Worm (Caenorhabditis elegans) whole organism, dauer: ENCODE measurements around the gene T05A8.1.

Source experiments
- unc-62 ChIP-seq: sonication (generic microtip); optimal IDR thresholded peaks from 2 replicates; lab custom pipeline; 2017; ENCODE audit warnings: missing biosample characterization, missing genetic modification reagents, missing genetic modification characterization

T05A8.1 gene

DNA sequence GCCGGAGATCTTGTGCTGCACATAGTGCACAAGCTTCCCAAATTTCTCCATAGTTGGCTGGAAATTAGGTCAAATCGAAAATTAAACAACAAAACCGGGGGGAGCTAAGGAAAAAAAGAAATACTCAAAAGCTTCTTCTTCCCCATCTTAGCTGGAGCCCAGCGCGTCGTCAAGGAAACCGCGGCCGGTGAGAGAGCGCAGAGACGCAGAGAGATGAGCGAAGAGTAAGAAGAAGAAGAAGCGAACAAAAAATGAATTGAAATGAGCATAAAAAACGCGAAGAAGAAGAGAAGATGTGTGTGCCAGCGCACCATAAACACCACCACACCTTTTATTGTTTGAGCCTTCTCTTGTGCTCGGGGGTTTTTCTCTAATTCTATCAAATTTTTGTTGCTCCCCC, 25.4 kb upstream of the T05A8.1 start, which contains the start of gene wdr-31:
TSS of gene wdr-31 (minus strand) at position 101 of the 400 bp plus-strand sequence.
- TF ChIP-seq unc-62 (GFP tag; lab: Kevin White, UChicago), result no peak

DNA sequence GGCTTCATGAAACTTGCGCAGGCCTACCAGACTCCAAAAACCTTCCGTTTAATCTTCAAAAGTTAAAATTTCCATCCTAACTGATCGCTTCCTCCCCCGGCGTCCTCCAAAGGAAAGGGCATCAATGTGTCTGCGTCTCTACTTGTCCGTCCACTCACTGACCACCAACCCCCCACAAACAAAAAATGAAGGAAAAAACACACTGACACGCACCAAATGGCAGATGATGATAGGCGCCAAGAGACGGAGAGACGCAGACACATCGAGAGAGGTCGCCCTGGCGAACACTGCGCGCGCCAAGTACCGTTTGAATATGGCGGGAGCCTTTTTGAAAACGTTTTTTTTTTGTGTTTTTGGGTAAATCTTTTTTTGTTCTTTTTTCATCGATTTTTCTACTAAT, 24.9 kb upstream of the T05A8.1 start:
- no peak for TF ChIP-seq unc-62 (GFP tag; lab: Kevin White, UChicago)

DNA sequence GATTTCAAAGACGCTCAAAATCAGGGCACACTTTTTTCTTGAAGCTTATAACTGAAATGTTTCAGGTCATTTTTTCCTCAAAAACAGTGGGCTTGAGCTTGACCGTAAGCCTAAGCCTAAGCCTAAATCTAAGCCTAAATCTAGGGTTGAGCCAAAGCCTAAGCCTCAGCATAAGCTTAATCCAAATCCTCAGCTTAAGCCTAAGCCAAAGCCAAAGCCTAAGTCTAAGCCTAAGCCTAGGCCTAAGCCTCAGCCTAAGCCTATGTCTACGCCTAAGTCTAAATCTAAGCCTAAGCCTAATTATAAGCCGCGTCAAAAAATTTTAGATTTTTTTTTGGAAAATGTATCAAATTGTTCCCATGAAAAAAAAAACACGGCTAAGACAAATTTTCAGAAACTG, 24.4 kb upstream of the T05A8.1 start:
- TF ChIP-seq unc-62 (GFP tag; lab: Kevin White, UChicago), result no peak

DNA sequence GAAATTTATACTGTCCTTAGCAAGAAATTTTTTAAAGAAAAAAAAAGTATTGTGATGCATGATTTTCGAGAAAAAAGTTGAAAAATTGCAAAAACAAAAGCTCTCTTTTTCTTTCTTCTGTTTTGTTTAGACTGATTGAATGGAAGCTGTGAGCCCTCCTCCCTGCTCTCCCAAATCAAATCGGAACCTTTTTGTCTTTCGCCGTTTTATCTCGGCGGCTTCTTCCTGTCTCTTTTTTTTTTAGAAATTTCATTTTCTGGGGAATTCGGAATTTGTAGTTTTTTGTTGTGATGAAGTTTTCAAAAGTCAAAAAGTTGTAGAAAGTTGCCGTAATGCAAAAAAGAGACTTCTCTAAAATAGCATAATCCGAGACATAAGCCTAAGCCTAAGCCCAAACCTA, 20.8 kb upstream of the T05A8.1 start:
- TF ChIP-seq unc-62 (GFP tag; lab: Kevin White, UChicago), result no peak

DNA sequence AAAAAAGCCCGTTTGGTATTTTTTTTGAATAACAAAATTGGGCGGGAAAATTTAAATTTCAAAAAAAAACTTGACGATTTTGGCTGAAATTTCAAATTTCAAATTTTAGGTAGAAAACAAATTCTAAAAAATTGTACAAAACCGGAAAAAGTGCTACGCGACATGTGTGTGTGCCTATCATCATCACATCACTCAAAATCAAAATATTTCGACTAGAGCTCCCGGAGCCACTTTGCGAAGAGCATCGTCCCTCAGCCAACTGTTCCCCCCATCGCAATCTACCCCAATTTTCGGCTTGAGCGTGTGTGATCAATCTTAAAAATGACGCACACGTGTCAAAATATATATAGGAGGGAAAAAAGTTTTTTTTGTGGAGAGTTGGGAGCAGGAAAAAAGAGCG, 16.9 kb upstream of the T05A8.1 start:
- no peak for TF ChIP-seq unc-62 (GFP tag; lab: Kevin White, UChicago)

DNA sequence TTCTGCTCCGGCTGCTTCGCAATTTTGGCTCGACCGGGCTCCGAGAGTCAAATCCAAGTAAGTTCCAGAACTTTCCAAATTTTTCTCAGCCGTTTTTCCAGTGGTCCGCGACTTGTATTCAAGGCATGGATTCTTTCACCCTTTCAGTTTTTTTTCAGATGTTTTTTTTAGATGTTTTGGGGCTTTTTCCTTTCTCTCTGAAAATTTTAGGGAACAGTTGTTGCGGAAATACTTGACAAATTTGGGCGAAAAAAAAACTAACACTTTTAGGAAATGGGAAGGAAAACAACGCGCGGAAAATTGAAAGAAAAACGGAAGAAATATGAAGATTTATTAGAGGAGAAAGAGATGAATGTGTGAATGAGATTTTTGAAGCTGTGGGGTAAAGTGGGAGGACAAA, 15.7 kb upstream of the T05A8.1 start, which contains the start of the genes T05A8.11 and nep-2:
TSS of gene T05A8.11 (minus strand) at position 101 of the 400 bp plus-strand sequence.
TSS of gene nep-2 (minus strand) at position 192 of the 400 bp plus-strand sequence.
- TF ChIP-seq unc-62 (GFP tag; lab: Kevin White, UChicago), result no peak

DNA sequence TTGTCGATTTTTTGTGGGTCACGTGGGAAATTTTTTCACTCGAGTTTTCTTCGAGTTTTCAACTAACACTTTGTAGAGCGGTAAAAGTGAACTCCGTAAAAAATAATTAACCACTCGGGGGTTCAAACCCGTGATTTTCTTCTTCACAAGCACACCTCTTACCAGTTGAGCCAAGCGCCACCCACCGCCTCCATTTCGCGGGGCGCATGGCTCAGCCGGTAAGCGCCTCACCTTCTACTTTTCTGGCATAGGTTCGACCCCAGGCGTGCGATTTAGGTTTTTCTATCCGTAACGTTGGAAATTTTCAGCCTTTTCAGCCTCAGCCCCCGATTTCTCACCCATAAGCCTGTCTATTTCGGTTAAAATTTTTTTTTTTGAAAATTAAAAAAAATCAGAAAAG, 12.2 kb upstream of the T05A8.1 start:
- no peak for TF ChIP-seq unc-62 (GFP tag; lab: Kevin White, UChicago)

DNA sequence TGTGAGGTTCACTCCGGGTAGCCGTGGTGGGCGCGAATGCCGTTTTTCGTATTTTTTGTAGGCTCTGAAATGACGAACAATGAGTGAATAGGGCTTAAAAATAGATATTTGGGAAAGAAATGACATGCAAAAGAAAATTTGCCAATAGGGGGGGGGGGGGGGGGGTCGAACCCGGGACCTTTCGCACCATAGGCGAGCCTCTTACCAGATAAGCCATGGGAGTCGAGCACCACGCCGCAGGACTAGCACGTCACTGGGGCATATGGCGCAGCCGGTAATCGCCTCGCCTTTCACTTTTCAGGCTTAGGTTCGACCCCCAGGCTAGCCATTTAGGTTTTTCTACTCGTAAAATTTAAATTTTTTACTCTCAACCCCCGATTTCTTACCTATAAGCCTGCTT, 9.4 kb upstream of the T05A8.1 start:
- no peak for TF ChIP-seq unc-62 (GFP tag; lab: Kevin White, UChicago)

DNA sequence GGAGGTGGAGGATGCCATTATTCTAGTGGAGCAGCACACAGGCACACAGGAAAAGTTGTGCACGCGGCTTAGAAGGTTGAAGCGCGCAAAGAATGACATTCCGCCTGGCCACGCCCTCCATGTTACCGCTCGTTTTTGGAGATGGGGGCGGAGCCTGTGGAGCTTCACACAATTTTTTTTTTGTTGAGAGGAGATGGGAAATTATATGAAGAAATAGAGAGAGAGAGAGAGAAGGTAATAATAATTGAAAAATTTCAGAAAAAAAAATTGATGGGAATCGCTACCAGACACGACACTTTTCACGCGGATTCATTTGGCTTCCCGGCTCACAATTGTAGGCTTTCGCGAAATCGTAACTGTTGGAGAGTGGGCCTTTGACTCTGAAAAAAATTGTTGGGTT, 7.5 kb upstream of the T05A8.1 start, which contains the start of gene T05A8.3:
TSS of gene T05A8.3 (minus strand) at position 101 of the 400 bp plus-strand sequence.
- no peak for TF ChIP-seq unc-62 (GFP tag; lab: Kevin White, UChicago)

DNA sequence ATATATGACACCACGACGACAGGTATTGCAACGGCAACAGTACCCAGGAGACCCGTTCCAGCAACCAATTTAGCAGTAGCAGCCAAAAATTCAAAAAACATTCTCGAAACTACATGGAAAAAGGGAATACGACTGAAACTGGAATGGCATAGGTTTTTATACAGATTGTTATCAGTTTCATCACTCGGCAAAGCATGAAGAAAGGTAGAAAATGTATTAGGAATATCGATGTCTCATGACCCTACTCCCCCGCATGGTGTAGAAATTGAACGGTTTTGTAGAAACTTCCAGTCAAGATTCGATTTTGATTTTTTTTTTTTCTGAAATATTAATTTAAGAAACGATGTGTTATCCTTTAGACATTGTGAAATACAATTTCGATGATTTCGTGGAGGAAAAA, 1.1 kb upstream of the T05A8.1 start, which contains the start of gene T05A8.2:
TSS of gene T05A8.2 (minus strand) at position 101 of the 400 bp plus-strand sequence.
- no peak for TF ChIP-seq unc-62 (GFP tag; lab: Kevin White, UChicago)

DNA sequence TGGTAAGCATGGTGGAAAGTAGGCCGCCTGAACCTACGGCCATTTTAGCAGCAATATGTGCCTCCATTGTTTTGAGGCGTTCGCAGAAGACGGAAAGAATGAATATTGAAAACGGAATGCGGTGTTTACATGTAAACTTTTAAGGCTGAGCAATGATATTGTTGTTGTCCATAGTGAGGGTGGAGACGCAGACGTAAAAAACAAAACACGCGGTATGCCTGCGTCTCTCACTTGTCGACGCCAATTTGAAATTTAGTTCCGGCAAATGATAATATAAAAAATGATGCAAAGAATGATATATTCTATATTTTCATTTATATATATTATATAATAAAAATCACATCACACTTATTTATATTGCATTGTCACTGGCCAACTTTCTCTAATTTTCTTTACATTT, 2.0 kb downstream of the T05A8.1 start, which contains the start of gene Y47G7B.2:
TSS of gene Y47G7B.2 (minus strand) at position 143 of the 400 bp plus-strand sequence.
- no peak for TF ChIP-seq unc-62 (GFP tag; lab: Kevin White, UChicago)

DNA sequence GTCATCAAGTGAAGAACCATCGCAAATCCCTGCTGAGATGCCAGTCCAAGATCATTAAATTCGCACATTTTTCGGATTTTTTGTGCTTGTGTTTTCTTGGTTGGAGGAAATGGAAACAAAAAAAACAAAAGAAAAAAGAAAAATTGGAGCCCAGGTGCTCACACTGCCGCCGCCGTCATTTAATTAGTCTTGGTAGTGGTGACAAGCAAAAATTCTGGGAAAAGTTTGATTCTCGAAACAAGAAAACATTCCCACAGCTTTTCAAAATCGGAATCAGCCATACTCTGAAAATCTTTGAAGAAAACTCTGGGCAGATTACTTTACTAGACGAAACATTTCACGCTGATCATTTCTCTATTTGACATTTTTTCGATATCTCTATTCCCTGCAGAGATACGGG, 4.6 kb downstream of the T05A8.1 start, which contains the start of gene srh-128:
TSS of gene srh-128 (minus strand) at position 101 of the 400 bp plus-strand sequence.
- TF ChIP-seq unc-62 (GFP tag; lab: Kevin White, UChicago), result no peak

DNA sequence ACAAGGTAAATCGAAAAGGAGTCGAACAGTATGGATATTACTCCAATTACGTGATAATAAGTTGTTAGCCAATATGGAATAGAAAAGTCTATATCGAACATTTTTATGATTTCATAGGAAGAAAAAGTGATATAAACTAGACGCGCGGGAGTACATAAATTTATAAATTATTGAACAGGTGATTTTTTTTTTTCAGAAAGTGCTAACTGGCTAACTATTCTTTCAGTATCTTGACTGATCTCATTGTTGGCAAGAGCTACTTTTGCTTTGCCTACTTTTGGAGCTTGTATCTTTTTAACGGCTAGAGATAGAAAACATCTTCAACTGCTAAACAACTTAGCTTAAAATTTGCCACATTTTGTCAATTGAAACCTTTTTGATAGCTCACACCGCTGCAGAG, 7.1 kb downstream of the T05A8.1 start, which contains the start of gene sri-60:
TSS of gene sri-60 (minus strand) at position 101 of the 400 bp plus-strand sequence.
- TF ChIP-seq unc-62 (GFP tag; lab: Kevin White, UChicago), result no peak

DNA sequence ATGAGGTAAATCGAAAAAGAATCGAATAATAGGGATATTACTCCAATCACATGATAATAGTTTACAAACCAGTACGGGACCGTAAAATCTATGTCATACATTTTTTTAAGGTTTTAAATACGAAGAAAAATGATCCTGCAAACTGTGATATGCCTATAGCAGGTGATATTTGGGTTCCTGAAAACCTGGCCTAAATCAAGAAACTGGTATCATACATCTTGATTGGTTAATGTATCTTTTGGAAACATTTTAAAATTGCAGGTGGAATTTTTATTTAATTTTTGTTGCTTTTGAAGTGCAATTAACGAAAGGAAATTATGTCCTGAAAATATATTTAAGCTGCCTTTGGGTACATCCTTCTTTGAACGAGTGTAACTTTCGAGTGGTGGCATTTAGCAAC, 9.6 kb downstream of the T05A8.1 start, which contains the start of gene sri-61:
TSS of gene sri-61 (minus strand) at position 101 of the 400 bp plus-strand sequence.
- TF ChIP-seq unc-62 (GFP tag; lab: Kevin White, UChicago), result no peak

DNA sequence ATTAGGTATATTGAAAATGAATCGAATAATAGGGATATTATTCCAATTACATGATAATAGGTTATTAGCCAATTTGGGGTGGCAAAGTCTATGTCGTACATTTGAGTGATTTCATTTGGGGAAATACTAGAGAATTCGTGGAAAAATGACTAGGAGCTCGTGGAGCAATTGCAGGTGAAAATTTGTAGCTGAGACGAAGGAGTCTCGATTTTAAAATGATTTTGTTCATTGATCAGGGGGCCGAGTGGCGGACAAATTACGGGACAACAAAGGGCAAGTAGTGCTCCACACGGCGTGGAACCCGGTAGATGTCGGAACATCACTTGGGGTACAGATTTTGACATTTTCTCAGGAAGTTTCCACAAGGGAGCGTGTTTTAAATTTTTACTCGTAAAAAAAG, 11.5 kb downstream of the T05A8.1 start, which contains the start of gene sri-62:
TSS of gene sri-62 (minus strand) at position 101 of the 400 bp plus-strand sequence.
- TF ChIP-seq unc-62 (GFP tag; lab: Kevin White, UChicago), result no peak

DNA sequence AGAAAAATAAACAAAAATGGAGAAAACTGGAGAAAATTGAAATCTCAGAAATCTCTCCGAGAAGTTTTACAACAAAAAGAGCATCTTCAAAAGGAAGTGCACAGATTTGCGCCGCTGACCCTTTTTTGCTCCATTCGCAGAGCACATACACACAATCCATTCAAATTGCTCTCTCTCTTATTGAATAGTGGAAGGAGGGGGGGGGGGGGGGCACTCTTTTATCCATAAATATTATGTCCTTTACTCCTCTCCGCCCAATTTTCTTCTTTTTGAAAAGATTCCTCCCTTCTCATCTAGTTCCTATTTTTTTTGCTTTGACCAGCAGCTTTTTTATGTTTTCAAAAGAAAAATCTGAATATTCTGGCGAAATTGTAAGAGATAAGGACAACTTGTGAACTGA, 14.8 kb downstream of the T05A8.1 start:
- TF ChIP-seq unc-62 (GFP tag; lab: Kevin White, UChicago), result no peak

DNA sequence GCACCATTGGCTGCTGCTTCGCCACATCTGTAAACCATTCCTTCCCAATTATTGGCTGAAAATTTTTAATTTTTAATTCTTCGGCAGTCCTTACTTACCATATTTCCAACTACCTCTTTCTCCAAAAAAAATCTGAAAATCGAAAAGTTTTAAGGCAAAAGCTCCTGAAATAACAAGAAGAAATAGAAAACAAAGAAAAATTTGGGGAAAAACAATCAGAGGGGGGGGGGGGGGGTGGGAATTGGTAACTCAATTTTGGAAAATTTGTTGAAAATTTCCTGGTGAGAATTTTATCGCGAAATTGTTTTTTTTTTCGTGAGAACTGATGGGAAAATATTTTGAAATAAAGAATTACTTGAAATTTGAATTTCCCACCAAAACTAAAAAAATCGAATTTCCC, 17.4 kb downstream of the T05A8.1 start, which contains the start of gene set-11:
TSS of gene set-11 (minus strand) at position 101 of the 400 bp plus-strand sequence.
- no peak for TF ChIP-seq unc-62 (GFP tag; lab: Kevin White, UChicago)
